Fruit fly (Drosophila melanogaster) whole organism, embryonic: Measurements from ENCODE around the gene Usp5.

ENCODE experiments used
- ATbp ChIP-seq: fragments of 200-800 bp; sonication (Bioruptor generic); optimal IDR thresholded peaks from 2 replicates; lab custom pipeline; 2017; ENCODE audit warnings: missing biosample characterization, mild to moderate bottlenecking, missing genetic modification characterization, missing genetic modification reagents
- Asciz ChIP-seq: fragments of 200-800 bp; sonication (Bioruptor generic); optimal IDR thresholded peaks from 2 replicates; lab custom pipeline; 2017; ENCODE audit warnings: missing biosample characterization, mild to moderate bottlenecking, missing genetic modification characterization, missing genetic modification reagents
- Bdp1 ChIP-seq: fragments of 200-800 bp; sonication (Bioruptor generic); optimal IDR thresholded peaks from 3 replicates; lab custom pipeline; 2016; ENCODE audit warnings: missing biosample characterization, missing genetic modification characterization
- C15 ChIP-seq: fragments of 200-800 bp; sonication (Bioruptor generic); IDR thresholded peaks from 3 replicates; pipeline ENCODE4 v1.3.6; 2022; ENCODE audit warnings: missing biosample characterization, missing genetic modification characterization
- CG10979 ChIP-seq: fragments of 200-800 bp; sonication (Bioruptor generic); optimal IDR thresholded peaks from 2 replicates; lab custom pipeline; 2018; ENCODE audit warnings: missing biosample characterization, mild to moderate bottlenecking, missing genetic modification characterization, moderate library complexity
- CG11723 ChIP-seq: fragments of 200-800 bp; sonication (Bioruptor generic); optimal IDR thresholded peaks from 2 replicates; lab custom pipeline; 2017; ENCODE audit warnings: missing biosample characterization, mild to moderate bottlenecking, missing genetic modification characterization
- CG12155 ChIP-seq: fragments of 200-800 bp; sonication (Bioruptor generic); optimal IDR thresholded peaks from 3 replicates; lab custom pipeline; 2016; ENCODE audit warnings: missing biosample characterization, missing genetic modification characterization
- CG12659 ChIP-seq: fragments of 200-800 bp; sonication (Bioruptor generic); optimal IDR thresholded peaks from 3 replicates; lab custom pipeline; 2017; ENCODE audit warnings: mild to moderate bottlenecking, missing biosample characterization, missing genetic modification reagents, missing genetic modification characterization
- CG13424 ChIP-seq: fragments of 200-800 bp; sonication (Bioruptor generic); optimal IDR thresholded peaks from 2 replicates; lab custom pipeline; 2019; ENCODE audit warnings: missing biosample characterization, mild to moderate bottlenecking, missing genetic modification characterization, moderate library complexity
- CG14710 ChIP-seq: fragments of 200-800 bp; sonication (Bioruptor generic); optimal IDR thresholded peaks from 3 replicates; lab custom pipeline; 2019; ENCODE audit warnings: missing biosample characterization, mild to moderate bottlenecking, missing genetic modification characterization, moderate library complexity
- CG17328 ChIP-seq: fragments of 200-800 bp; sonication (Bioruptor generic); IDR thresholded peaks from 2 replicates; pipeline ENCODE4 v1.3.6; 2022; ENCODE audit warnings: missing biosample characterization, missing genetic modification characterization
- CG2889 ChIP-seq: fragments of 200-800 bp; sonication (Bioruptor generic); IDR thresholded peaks from 3 replicates; pipeline ENCODE4 v1.3.6; 2022; ENCODE audit warnings: missing biosample characterization, missing genetic modification characterization
- CG30020 ChIP-seq: fragments of 200-800 bp; optimal IDR thresholded peaks from 2 replicates; lab custom pipeline; 2019; ENCODE audit warnings: missing biosample characterization, mild to moderate bottlenecking, missing genetic modification characterization, moderate library complexity
- CG33557 ChIP-seq: fragments of 200-800 bp; sonication (Bioruptor generic); optimal IDR thresholded peaks from 2 replicates; lab custom pipeline; 2019; ENCODE audit warnings: missing biosample characterization, mild to moderate bottlenecking, missing genetic modification characterization, moderate library complexity
- CG4707 ChIP-seq: fragments of 200-800 bp; sonication (Bioruptor generic); optimal IDR thresholded peaks from 2 replicates; lab custom pipeline; 2018; ENCODE audit warnings: missing biosample characterization, mild to moderate bottlenecking, missing genetic modification characterization, moderate library complexity
- CG4854 ChIP-seq: fragments of 200-800 bp; sonication (Bioruptor generic); optimal IDR thresholded peaks from 2 replicates; lab custom pipeline; 2016; ENCODE audit warnings: missing biosample characterization, missing genetic modification characterization, inconsistent platforms
- CG6254 ChIP-seq: fragments of 200-800 bp; sonication (Bioruptor generic); optimal IDR thresholded peaks from 3 replicates; lab custom pipeline; 2017; ENCODE audit warnings: mild to moderate bottlenecking, missing biosample characterization, missing genetic modification reagents, missing genetic modification characterization
- CG6683 ChIP-seq: fragments of 200-800 bp; sonication (Bioruptor generic); optimal IDR thresholded peaks from 2 replicates; lab custom pipeline; 2017; ENCODE audit warnings: missing biosample characterization, mild to moderate bottlenecking, missing genetic modification characterization, missing genetic modification reagents
- CG7556 ChIP-seq: fragments of 200-800 bp; sonication (Bioruptor generic); optimal IDR thresholded peaks from 2 replicates; lab custom pipeline; 2017; ENCODE audit warnings: missing biosample characterization, mild to moderate bottlenecking, missing genetic modification characterization
- CG8765 ChIP-seq: fragments of 200-800 bp; sonication (Bioruptor generic); IDR thresholded peaks from 2 replicates; pipeline ENCODE4 v1.3.6; 2022; ENCODE audit warnings: missing biosample characterization, missing genetic modification characterization
- CG9437 ChIP-seq: fragments of 200-800 bp; sonication (Bioruptor generic); optimal IDR thresholded peaks from 2 replicates; lab custom pipeline; 2018; ENCODE audit warnings: missing biosample characterization, mild to moderate bottlenecking, missing genetic modification characterization
- Camta ChIP-seq: fragments of 200-800 bp; sonication (Bioruptor generic); optimal IDR thresholded peaks from 2 replicates; lab custom pipeline; 2016; ENCODE audit warnings: missing biosample characterization, missing genetic modification characterization
- Dfd ChIP-seq, 2 experiments: fragments of >200 bp; optimal IDR thresholded peaks; 2 replicates each; lab custom pipeline; 2017; ENCODE audit warnings: missing biosample characterization in 2 of 2, missing genetic modification characterization in 2 of 2
- Lpt ChIP-seq: fragments of >200 bp; optimal IDR thresholded peaks from 2 replicates; lab custom pipeline; 2018; ENCODE audit warnings: missing biosample characterization, missing genetic modification characterization
- MTF-1 ChIP-seq: fragments of 200-800 bp; sonication (Bioruptor generic); optimal IDR thresholded peaks from 2 replicates; lab custom pipeline; 2018; ENCODE audit warnings: missing biosample characterization, mild to moderate bottlenecking, missing genetic modification characterization, borderline replicate concordance
- Neu2 ChIP-seq: fragments of 200-800 bp; sonication (Bioruptor generic); optimal IDR thresholded peaks from 3 replicates; lab custom pipeline; 2016; ENCODE audit warnings: missing biosample characterization, missing genetic modification characterization, borderline replicate concordance
- Nf-YC ChIP-seq: fragments of 200-800 bp; optimal IDR thresholded peaks from 3 replicates; lab custom pipeline; 2019; ENCODE audit warnings: missing biosample characterization, mild to moderate bottlenecking, missing genetic modification characterization, moderate library complexity
- Opbp ChIP-seq: fragments of 200-800 bp; sonication (Bioruptor generic); IDR thresholded peaks from 3 replicates; pipeline ENCODE4 v1.3.6; 2022; ENCODE audit warnings: missing biosample characterization, missing genetic modification characterization; ENCODE audit not compliant: partially characterized antibody
- Optix ChIP-seq: fragments of 200-800 bp; sonication (Bioruptor generic); IDR thresholded peaks from 3 replicates; pipeline ENCODE4 v1.3.6; 2022; ENCODE audit warnings: missing biosample characterization, missing genetic modification characterization
- Sox102F ChIP-seq: fragments of 200-800 bp; sonication (Bioruptor generic); optimal IDR thresholded peaks from 2 replicates; lab custom pipeline; 2018; ENCODE audit warnings: missing biosample characterization, mild to moderate bottlenecking, missing genetic modification characterization, moderate library complexity
- Sry-β ChIP-seq: fragments of 200-800 bp; sonication (Bioruptor generic); optimal IDR thresholded peaks from 2 replicates; lab custom pipeline; 2018; ENCODE audit warnings: missing biosample characterization, mild to moderate bottlenecking, missing genetic modification characterization, moderate library complexity
- Usf ChIP-seq: fragments of 200-800 bp; sonication (Bioruptor generic); optimal IDR thresholded peaks from 2 replicates; lab custom pipeline; 2017; ENCODE audit warnings: missing genotype, missing biosample characterization, missing genetic modification characterization
- cato ChIP-seq: fragments of 200-800 bp; sonication (Bioruptor generic); optimal IDR thresholded peaks from 2 replicates; lab custom pipeline; 2016; ENCODE audit warnings: missing biosample characterization, missing genetic modification characterization, borderline replicate concordance
- caup ChIP-seq: fragments of 200-800 bp; sonication (Bioruptor generic); optimal IDR thresholded peaks from 3 replicates; lab custom pipeline; 2017; ENCODE audit warnings: missing biosample characterization, mild to moderate bottlenecking, missing genetic modification characterization, moderate library complexity; ENCODE audit not compliant: severe bottlenecking
- dm ChIP-seq: fragments of 200-800 bp; sonication (Bioruptor generic); optimal IDR thresholded peaks from 3 replicates; lab custom pipeline; 2016; ENCODE audit warnings: missing biosample characterization, missing genetic modification characterization
- dpn ChIP-seq, 2 experiments: fragments of 200-800 bp; sonication (Bioruptor generic); optimal IDR thresholded peaks; 3 replicates each; lab custom pipeline; 2016; ENCODE audit warnings: missing biosample characterization in 2 of 2, missing genetic modification characterization in 2 of 2
- emc ChIP-seq: fragments of 200-800 bp; sonication (Bioruptor generic); optimal IDR thresholded peaks from 2 replicates; lab custom pipeline; 2016; ENCODE audit warnings: missing biosample characterization, missing genetic modification characterization
- ewg ChIP-seq: fragments of 200-800 bp; sonication (Bioruptor generic); optimal IDR thresholded peaks from 3 replicates; lab custom pipeline; 2017; ENCODE audit warnings: mild to moderate bottlenecking, missing biosample characterization, missing genetic modification reagents, missing genetic modification characterization
- gcm ChIP-seq: fragments of 200-800 bp; sonication (Bioruptor generic); optimal IDR thresholded peaks from 2 replicates; lab custom pipeline; 2019; ENCODE audit warnings: missing biosample characterization, mild to moderate bottlenecking, missing genetic modification characterization, moderate library complexity
- maf-S ChIP-seq: fragments of 200-800 bp; sonication (Bioruptor generic); optimal IDR thresholded peaks from 2 replicates; lab custom pipeline; 2016; ENCODE audit warnings: missing biosample characterization, missing genetic modification characterization
- nmo ChIP-seq: fragments of 200-800 bp; sonication (Bioruptor generic); optimal IDR thresholded peaks from 2 replicates; lab custom pipeline; 2018; ENCODE audit warnings: missing biosample characterization, mild to moderate bottlenecking, missing genetic modification characterization, moderate library complexity
- odd ChIP-seq: fragments of 200-800 bp; sonication (Bioruptor generic); optimal IDR thresholded peaks from 2 replicates; lab custom pipeline; 2017; ENCODE audit warnings: missing biosample characterization, mild to moderate bottlenecking, missing genetic modification characterization
- otp ChIP-seq: fragments of 200-800 bp; sonication (Bioruptor generic); IDR thresholded peaks from 3 replicates; pipeline ENCODE4, ENCODE4 v1.3.6; 2022; ENCODE audit warnings: missing biosample characterization, missing genetic modification characterization
- pb ChIP-seq: fragments of 200-800 bp; sonication (Bioruptor generic); optimal IDR thresholded peaks from 3 replicates; lab custom pipeline; 2016; ENCODE audit warnings: missing biosample characterization, missing genetic modification characterization
- sd ChIP-seq: fragments of 200-800 bp; sonication (Bioruptor generic); optimal IDR thresholded peaks from 3 replicates; lab custom pipeline; 2018; ENCODE audit warnings: missing biosample characterization, mild to moderate bottlenecking, missing genetic modification characterization, moderate library complexity
- slbo ChIP-seq: fragments of 200-800 bp; sonication (Bioruptor generic); IDR thresholded peaks from 2 replicates; pipeline ENCODE4 v1.3.6; 2022; ENCODE audit warnings: missing biosample characterization, missing genetic modification characterization
- sr ChIP-seq: fragments of 200-800 bp; sonication (Bioruptor generic); IDR thresholded peaks from 3 replicates; pipeline ENCODE4 v1.3.6; 2022; ENCODE audit warnings: missing biosample characterization, missing genetic modification characterization
- sug ChIP-seq: fragments of 200-800 bp; optimal IDR thresholded peaks from 2 replicates; lab custom pipeline; 2019; ENCODE audit warnings: missing biosample characterization, mild to moderate bottlenecking, missing genetic modification characterization, moderate library complexity
- zfh1 ChIP-seq: fragments of 200-800 bp; sonication (Bioruptor generic); IDR thresholded peaks from 3 replicates; pipeline ENCODE4 v1.3.6; 2022; ENCODE audit warnings: missing biosample characterization, missing genetic modification characterization
- zfh2 ChIP-seq: fragments of 200-800 bp; sonication (Bioruptor generic); optimal IDR thresholded peaks from 2 replicates; lab custom pipeline; 2016; ENCODE audit warnings: missing biosample characterization, missing genetic modification characterization

The Usp5 gene

dm6 chr3L:3143383-3143962 lies 4.7 kb downstream of the Usp5 start, which contains the start of the genes CG11537 and Alg2 (continued):
- no peak for TF ChIP-seq MTF-1 (GFP tag; lab: Kevin White, UChicago)
- no peak for TF ChIP-seq C15 (GFP tag; lab: Robert Waterston, UW)
- no peak for TF ChIP-seq Usf (GFP tag; lab: Kevin White, UChicago)
- TF ChIP-seq pb, result no peak
- peak; percentile 41 for TF ChIP-seq Nf-YC (tag; lab: Kevin White, UChicago)
- no peak for TF ChIP-seq dpn (GFP tag; optimal IDR thresholded peaks at IDR 0.05; lab: Kevin White, UChicago)
- peak; percentile 75 for TF ChIP-seq slbo (GFP tag; lab: Robert Waterston, UW)
- TF ChIP-seq caup (GFP tag; lab: Kevin White, UChicago), result peak; percentile 42
- TF ChIP-seq Sry-β (GFP tag; lab: Kevin White, UChicago), result no peak
- no peak for TF ChIP-seq CG8765 (GFP tag; lab: Robert Waterston, UW)
- peak; percentile 12 for TF ChIP-seq dm (GFP tag; lab: Kevin White, UChicago)
- TF ChIP-seq ATbp, result no peak
- TF ChIP-seq Sox102F, result no peak
- TF ChIP-seq CG12659 (GFP tag; lab: Kevin White, UChicago), result peak; percentile 49
- no peak for TF ChIP-seq CG7556 (GFP tag; lab: Kevin White, UChicago)
- no peak for TF ChIP-seq gcm (GFP tag; lab: Kevin White, UChicago)
- TF ChIP-seq nmo (GFP tag; lab: Kevin White, UChicago), result peak; percentile 26
- TF ChIP-seq emc (GFP tag; lab: Kevin White, UChicago), result no peak
- TF ChIP-seq CG6254 (GFP tag; lab: Kevin White, UChicago), result no peak
- no peak for TF ChIP-seq CG6683 (GFP tag; lab: Kevin White, UChicago)
- no peak for TF ChIP-seq Camta (GFP tag; lab: Kevin White, UChicago)
- TF ChIP-seq ewg (GFP tag; lab: Kevin White, UChicago), result no peak
- peak; percentile 4 for TF ChIP-seq sug
- TF ChIP-seq zfh1, result no peak
- no peak for TF ChIP-seq otp (GFP tag; lab: Robert Waterston, UW)
- no peak for TF ChIP-seq cato
- no peak for TF ChIP-seq Opbp (GFP tag; lab: Robert Waterston, UW)
- TF ChIP-seq zfh2 (GFP tag; lab: Kevin White, UChicago), result no peak
- TF ChIP-seq Dfd (GFP tag; optimal IDR thresholded peaks at IDR 0.05; lab: Kevin White, UChicago), result no peak
- peak; percentile 24 for TF ChIP-seq CG13424 (tag; lab: Kevin White, UChicago)
- TF ChIP-seq sr (GFP tag; lab: Robert Waterston, UW), result no peak
- peak; percentile 13 for TF ChIP-seq CG10979 (tag; lab: Kevin White, UChicago)
- TF ChIP-seq Optix (GFP tag; lab: Robert Waterston, UW), result no peak
- TF ChIP-seq CG17328 (GFP tag; lab: Robert Waterston, UW), result no peak
- no peak for TF ChIP-seq Lpt (GFP tag; lab: Kevin White, UChicago)
- TF ChIP-seq CG30020, result peak; percentile 26
- no peak for TF ChIP-seq odd
- no peak for TF ChIP-seq Neu2 (GFP tag; lab: Kevin White, UChicago)
- no peak for TF ChIP-seq Asciz
- TF ChIP-seq CG9437, result no peak
- TF ChIP-seq CG4854, result no peak
- TF ChIP-seq CG11723 (GFP tag; lab: Kevin White, UChicago), result no peak
- peak; percentile 28 for TF ChIP-seq CG12155 (GFP tag; lab: Kevin White, UChicago)
- TF ChIP-seq CG4707 (GFP tag; lab: Kevin White, UChicago), result no peak
- TF ChIP-seq sd (tag; lab: Kevin White, UChicago), result no peak
- TF ChIP-seq CG14710, result peak; percentile 56
- no peak for TF ChIP-seq CG33557 (GFP tag; lab: Kevin White, UChicago)
- no peak for TF ChIP-seq CG2889 (GFP tag; lab: Robert Waterston, UW)
- no peak for TF ChIP-seq maf-S (GFP tag; lab: Kevin White, UChicago)
- no peak for TF ChIP-seq Bdp1 (GFP tag; lab: Kevin White, UChicago)
